Worm (Caenorhabditis elegans) whole organism, late embryonic: Measurements from ENCODE around the gene djr-1.1.
"Not testable (repeated sequence)": the region's sequence is repeated elsewhere in the genome, so short reads cannot be mapped to it uniquely, and the experiment has no call there.

Experiments used
- C08G9.2 ChIP-seq: sonication (generic microtip); optimal IDR thresholded peaks from 2 replicates; lab custom pipeline; 2016; ENCODE audit warnings: mild to moderate bottlenecking, missing genetic modification characterization, moderate library complexity, missing compliant biosample characterization
- F13H6.1 ChIP-seq: sonication (generic microtip); optimal IDR thresholded peaks from 2 replicates; lab custom pipeline; 2016; ENCODE audit warnings: missing genetic modification characterization, missing compliant biosample characterization
- ama-1 ChIP-seq: fragments of 150-350 bp; optimal IDR thresholded peaks from 2 replicates; lab custom pipeline; 2014
- ceh-18 ChIP-seq: sonication (generic microtip); optimal IDR thresholded peaks from 2 replicates; lab custom pipeline; 2016; ENCODE audit warnings: missing genetic modification characterization, missing compliant biosample characterization
- ceh-24 ChIP-seq: sonication (generic microtip); optimal IDR thresholded peaks from 2 replicates; lab custom pipeline; 2016; ENCODE audit warnings: mild to moderate bottlenecking, missing genetic modification characterization, missing compliant biosample characterization
- hlh-15 ChIP-seq: sonication (generic microtip); optimal IDR thresholded peaks from 2 replicates; lab custom pipeline; 2016; ENCODE audit warnings: missing genetic modification characterization, missing compliant biosample characterization
- hlh-30 ChIP-seq: sonication (generic microtip); optimal IDR thresholded peaks from 2 replicates; lab custom pipeline; 2017; ENCODE audit warnings: antibody characterized with exemption, missing genetic modification characterization, missing compliant biosample characterization; ENCODE audit not compliant: insufficient read depth
- pha-4 ChIP-seq: fragments of 150-350 bp; optimal IDR thresholded peaks from 2 replicates; lab custom pipeline; 2018; ENCODE audit warnings: missing biosample characterization, missing genetic modification reagents, missing genetic modification characterization
- pqm-1 ChIP-seq: sonication (generic microtip); optimal IDR thresholded peaks from 2 replicates; lab custom pipeline; 2016; ENCODE audit warnings: missing genetic modification characterization, missing compliant biosample characterization
- tbx-2 ChIP-seq: sonication (generic microtip); optimal IDR thresholded peaks from 2 replicates; lab custom pipeline; 2016; ENCODE audit warnings: missing genetic modification characterization, missing compliant biosample characterization
- tbx-7 ChIP-seq: sonication (generic microtip); optimal IDR thresholded peaks from 2 replicates; lab custom pipeline; 2016; ENCODE audit warnings: missing genotype, missing genetic modification characterization, missing compliant biosample characterization
- unc-86 ChIP-seq: sonication (generic microtip); optimal IDR thresholded peaks from 2 replicates; lab custom pipeline; 2016; ENCODE audit warnings: missing genetic modification characterization, missing compliant biosample characterization

ce11 chrII:312110-312509 is 21.7 kb downstream of the djr-1.1 start, which contains the start of gene mps-2:
- TF ChIP-seq tbx-7 (tag; lab: Kevin White, UChicago); C08G9.2; ceh-18 (tag; lab: Kevin White, UChicago); pha-4 (tag; lab: Kevin White, UChicago); tbx-2 (tag; lab: Kevin White, UChicago); hlh-30; F13H6.1 (tag; lab: Kevin White, UChicago); hlh-15; pqm-1 (tag; lab: Kevin White, UChicago); unc-86 (tag; lab: Kevin White, UChicago); ceh-24 (tag; lab: Kevin White, UChicago); ama-1: not testable (repeated sequence)
